Fruit fly (Drosophila melanogaster) whole organism, pupa: ENCODE results near the gene Rab7.

Experiments used
- EcR ChIP-seq: fragments of 200-800 bp; sonication (Bioruptor generic); optimal IDR thresholded peaks from 3 replicates; lab custom pipeline; 2019; ENCODE audit warnings: missing biosample characterization, missing genetic modification characterization, mild to moderate bottlenecking, moderate library complexity, missing genetic modification reagents
- Pif1B ChIP-seq: fragments of 200-800 bp; sonication (Bioruptor generic); optimal IDR thresholded peaks from 3 replicates; lab custom pipeline; 2016; ENCODE audit warnings: missing biosample characterization, missing genetic modification characterization

DNA sequence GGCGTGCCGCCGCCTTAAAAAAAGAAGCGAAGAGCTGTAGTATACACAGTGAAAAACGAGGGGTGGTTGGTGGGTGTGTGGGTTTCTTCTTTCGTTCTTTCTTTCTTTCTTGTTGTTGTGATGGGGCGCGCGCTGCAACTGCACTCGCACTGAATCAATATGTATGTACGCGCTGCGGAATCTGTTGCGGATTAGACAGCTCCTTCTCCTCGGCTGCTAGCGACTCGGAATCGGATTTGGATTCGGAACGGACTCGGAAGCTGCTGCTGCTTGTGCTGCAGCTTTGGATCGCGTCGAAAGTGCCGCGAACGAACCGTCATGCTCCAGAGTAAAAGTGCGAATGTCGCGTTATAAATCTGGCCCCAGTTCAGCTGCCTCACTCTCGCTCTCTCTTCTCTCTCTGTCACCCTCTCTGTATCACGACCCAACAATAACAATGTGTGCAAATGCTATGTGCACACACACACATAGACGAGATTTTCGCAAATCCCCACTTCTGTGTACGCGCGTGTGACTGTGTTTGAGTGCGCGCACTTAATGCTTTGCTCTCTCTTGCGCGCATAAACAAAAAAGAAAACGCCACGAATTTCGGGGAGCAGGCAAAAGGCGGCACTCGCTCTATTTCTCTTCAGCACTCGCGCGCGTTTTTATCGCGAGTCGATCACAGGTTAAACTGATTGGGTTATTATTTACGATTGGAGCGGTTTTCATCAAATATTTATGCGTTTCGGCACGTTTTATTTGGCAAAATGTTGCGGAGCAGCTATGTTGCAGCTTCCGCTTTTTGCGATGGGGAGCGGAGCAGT is 38.4 kb downstream of the Rab7 start:
- TF ChIP-seq EcR (GFP tag; lab: Kevin White, UChicago) (peak; percentile 61), Pif1B (GFP tag; lab: Kevin White, UChicago) (peak; percentile 66)
